Worm (Caenorhabditis elegans): ENCODE measurements around the gene sulp-5.

DNA sequence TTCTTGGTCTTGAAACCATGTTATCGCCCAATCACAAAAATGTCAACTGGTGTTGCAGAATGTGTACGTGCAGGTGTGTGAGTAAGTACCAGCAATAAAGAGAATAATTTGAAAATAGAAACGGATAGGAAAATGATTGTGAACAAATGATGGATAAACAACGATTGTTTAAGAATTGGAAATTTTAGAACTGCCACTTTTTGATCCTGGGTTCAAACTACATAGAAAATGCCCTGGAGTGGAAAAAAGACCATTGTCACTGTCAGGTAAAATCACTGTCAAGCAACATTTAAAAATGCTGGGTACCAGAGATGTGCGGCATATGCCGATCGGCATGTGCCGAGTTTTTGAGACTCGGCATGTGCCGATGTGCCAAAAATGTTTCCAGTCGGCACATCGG is 3.4 kb downstream of the sulp-5 start:
- TF ChIP-seq pha-2 (tag; optimal IDR thresholded peaks at IDR 0.05) = no peak
- no peak for TF ChIP-seq syd-9 (tag; optimal IDR thresholded peaks at IDR 0.05)
- no peak for TF ChIP-seq ceh-22 (tag; optimal IDR thresholded peaks at IDR 0.05)
- no peak for TF ChIP-seq fkh-10 (GFP tag; optimal IDR thresholded peaks at IDR 0.05)
- TF ChIP-seq ahr-1 (tag; optimal IDR thresholded peaks at IDR 0.05) = no peak
- TF ChIP-seq lin-11 (tag; optimal IDR thresholded peaks at IDR 0.05) = no peak
- TF ChIP-seq eyg-1 (tag; optimal IDR thresholded peaks at IDR 0.05) = no peak
- TF ChIP-seq ceh-9 (tag; optimal IDR thresholded peaks at IDR 0.05) = no peak
- no peak for TF ChIP-seq ama-1 (optimal IDR thresholded peaks at IDR 0.05)

All from whole organism, late embryonic.